Fruit fly (Drosophila melanogaster) whole organism, wandering third instar larva: Measurements from ENCODE around the gene CG3176.

ENCODE experiments used
- Abd-B ChIP-seq: fragments of >200 bp; optimal IDR thresholded peaks from 2 replicates; lab custom pipeline; 2017; ENCODE audit warnings: missing biosample characterization, missing genetic modification characterization
- CG32264 ChIP-seq: fragments of 200-800 bp; sonication (Bioruptor generic); optimal IDR thresholded peaks from 2 replicates; lab custom pipeline; 2016; ENCODE audit warnings: missing biosample characterization, missing genetic modification characterization
- CG9705 ChIP-seq: fragments of 200-800 bp; sonication (Bioruptor generic); optimal IDR thresholded peaks from 2 replicates; lab custom pipeline; 2018; ENCODE audit warnings: missing biosample characterization, mild to moderate bottlenecking, missing genetic modification characterization
- CrebA ChIP-seq: fragments of 200-800 bp; sonication (Bioruptor generic); optimal IDR thresholded peaks from 2 replicates; lab custom pipeline; 2016; ENCODE audit warnings: missing biosample characterization, mild to moderate bottlenecking, missing genetic modification characterization, borderline replicate concordance
- Dfd ChIP-seq: fragments of >200 bp; optimal IDR thresholded peaks from 2 replicates; lab custom pipeline; 2017; ENCODE audit warnings: missing biosample characterization, missing genetic modification characterization
- Dif ChIP-seq: fragments of 200-275, 200-300 bp; sonication (Bioruptor generic); optimal IDR thresholded peaks from 2 replicates; lab custom pipeline; 2018; ENCODE audit warnings: missing biosample characterization, missing genetic modification characterization; ENCODE audit not compliant: partially characterized antibody
- GATAd ChIP-seq: sonication (Bioruptor generic); optimal IDR thresholded peaks from 2 replicates; lab custom pipeline; 2016; ENCODE audit warnings: missing biosample characterization, missing genetic modification characterization
- HLH106 ChIP-seq: fragments of 200-800 bp; optimal IDR thresholded peaks from 3 replicates; lab custom pipeline; 2019; ENCODE audit warnings: missing biosample characterization, mild to moderate bottlenecking, missing genetic modification characterization, moderate library complexity
- Hnf4 ChIP-seq: fragments of 200-800 bp; sonication (Bioruptor generic); optimal IDR thresholded peaks from 2 replicates; lab custom pipeline; 2016; ENCODE audit warnings: missing biosample characterization, mild to moderate bottlenecking, missing genetic modification characterization
- Hr78 ChIP-seq: fragments of >200 bp; optimal IDR thresholded peaks from 2 replicates; lab custom pipeline; 2017; ENCODE audit warnings: missing biosample characterization, missing genetic modification characterization
- Hr83 ChIP-seq: fragments of 200-300 bp; sonication (Bioruptor generic); optimal IDR thresholded peaks from 2 replicates; lab custom pipeline; 2016; ENCODE audit warnings: missing biosample characterization, mild to moderate bottlenecking, missing genetic modification characterization, moderate library complexity; ENCODE audit not compliant: poor library complexity, severe bottlenecking
- Jra ChIP-seq: sonication (Bioruptor generic); optimal IDR thresholded peaks from 2 replicates; lab custom pipeline; 2016; ENCODE audit warnings: missing biosample characterization, missing genetic modification characterization
- Mio ChIP-seq: sonication (Bioruptor generic); optimal IDR thresholded peaks from 2 replicates; lab custom pipeline; 2016; ENCODE audit warnings: missing biosample characterization, missing genetic modification characterization
- Myc ChIP-seq: fragments of >200 bp; optimal IDR thresholded peaks from 2 replicates; lab custom pipeline; 2017
- N ChIP-seq: fragments of >200 bp; optimal IDR thresholded peaks from 2 replicates; lab custom pipeline; 2018; ENCODE audit warnings: missing biosample characterization, missing external identifiers, missing genetic modification characterization
- Rel ChIP-seq, 2 experiments: fragments of 200-800 bp; sonication (Bioruptor generic) in 1 of 2; optimal IDR thresholded peaks; 2 replicates in 1 of 2; 3 replicates in 1 of 2; lab custom pipeline; 2016 to 2019; ENCODE audit warnings: mild to moderate bottlenecking in 2 of 2, missing biosample characterization in 2 of 2, missing genetic modification characterization in 2 of 2, moderate library complexity in 1 of 2
- Sp1 ChIP-seq: fragments of 200-800 bp; sonication (Bioruptor generic); optimal IDR thresholded peaks from 3 replicates; lab custom pipeline; 2019; ENCODE audit warnings: missing biosample characterization, mild to moderate bottlenecking, missing genetic modification characterization, moderate library complexity
- Vsx2 ChIP-seq: fragments of 200-300, 225-300 bp; sonication (Bioruptor generic); optimal IDR thresholded peaks from 2 replicates; lab custom pipeline; 2018; ENCODE audit warnings: missing biosample characterization, missing genetic modification characterization; ENCODE audit not compliant: partially characterized antibody
- br ChIP-seq: fragments of 200-800 bp; sonication (Bioruptor generic); optimal IDR thresholded peaks from 2 replicates; lab custom pipeline; 2016; ENCODE audit warnings: missing biosample characterization, missing genetic modification characterization
- brk ChIP-seq: fragments of 200-800 bp; sonication (Bioruptor generic); optimal IDR thresholded peaks from 2 replicates; lab custom pipeline; 2016; ENCODE audit warnings: missing biosample characterization, mild to moderate bottlenecking, missing genetic modification characterization
- dl ChIP-seq, 2 experiments: fragments of 175-275, 200-275 bp in 1 of 2; fragments of 200-275 bp in 1 of 2; sonication (Bioruptor generic); optimal IDR thresholded peaks; lab custom pipeline; 2018; ENCODE audit warnings: mild to moderate bottlenecking in 2 of 2, missing biosample characterization in 2 of 2, missing genetic modification characterization in 2 of 2, moderate library complexity in 2 of 2; ENCODE audit not compliant: partially characterized antibody in 2 of 2, insufficient read depth in 1 of 2
- dmrt93B ChIP-seq: fragments of 200-800 bp; sonication (Bioruptor generic); optimal IDR thresholded peaks from 2 replicates; lab custom pipeline; 2018; ENCODE audit warnings: missing biosample characterization, mild to moderate bottlenecking, missing genetic modification characterization
- dsf ChIP-seq: sonication (Bioruptor generic); optimal IDR thresholded peaks from 2 replicates; lab custom pipeline; 2016; ENCODE audit warnings: missing biosample characterization, missing genetic modification characterization, borderline replicate concordance
- ey ChIP-seq: fragments of 200-800 bp; sonication (Bioruptor generic); optimal IDR thresholded peaks from 2 replicates; lab custom pipeline; 2016; ENCODE audit warnings: missing biosample characterization, missing genetic modification characterization
- foxo ChIP-seq, 2 experiments: fragments of 200-800 bp; sonication (Bioruptor generic); optimal IDR thresholded peaks; 2 replicates in 1 of 2; 3 replicates in 1 of 2; lab custom pipeline; 2016 to 2017; ENCODE audit warnings: missing biosample characterization in 2 of 2, missing genetic modification characterization in 2 of 2
- fru ChIP-seq: fragments of 200-800 bp; sonication (Bioruptor generic); optimal IDR thresholded peaks from 3 replicates; lab custom pipeline; 2016; ENCODE audit warnings: missing biosample characterization, mild to moderate bottlenecking, missing genetic modification characterization
- h ChIP-seq: fragments of 200-800 bp; sonication (Bioruptor generic); optimal IDR thresholded peaks from 3 replicates; lab custom pipeline; 2016; ENCODE audit warnings: missing biosample characterization, mild to moderate bottlenecking, missing genetic modification characterization
- jim ChIP-seq: fragments of 175-275, 200-325 bp; sonication (Bioruptor generic); optimal IDR thresholded peaks from 2 replicates; lab custom pipeline; 2016; ENCODE audit warnings: missing biosample characterization, mild to moderate bottlenecking, missing genetic modification characterization
- lola ChIP-seq: fragments of >200 bp; optimal IDR thresholded peaks from 2 replicates; lab custom pipeline; 2017; ENCODE audit warnings: missing biosample characterization, missing genetic modification characterization
- pan ChIP-seq: fragments of >200 bp; optimal IDR thresholded peaks from 2 replicates; lab custom pipeline; 2017
- psq ChIP-seq: fragments of 200-800 bp; sonication (Bioruptor generic); optimal IDR thresholded peaks from 3 replicates; lab custom pipeline; 2017; ENCODE audit warnings: missing biosample characterization, mild to moderate bottlenecking, missing genetic modification characterization, moderate library complexity
- rgr ChIP-seq: fragments of 200-800 bp; sonication (Bioruptor generic); optimal IDR thresholded peaks from 3 replicates; lab custom pipeline; 2016; ENCODE audit warnings: missing biosample characterization, mild to moderate bottlenecking, missing genetic modification characterization
- sage ChIP-seq: fragments of 200-800 bp; sonication (Bioruptor generic); optimal IDR thresholded peaks from 2 replicates; lab custom pipeline; 2016; ENCODE audit warnings: missing biosample characterization, mild to moderate bottlenecking, missing genetic modification characterization
- sv ChIP-seq: fragments of 200-800 bp; sonication (Bioruptor generic); optimal IDR thresholded peaks from 3 replicates; lab custom pipeline; 2016; ENCODE audit warnings: missing biosample characterization, missing genetic modification characterization
- tai ChIP-seq: sonication (Bioruptor generic); optimal IDR thresholded peaks from 2 replicates; lab custom pipeline; 2016; ENCODE audit warnings: missing biosample characterization, missing genetic modification characterization
- usp ChIP-seq: fragments of >200 bp; optimal IDR thresholded peaks from 2 replicates; lab custom pipeline; 2017; ENCODE audit warnings: missing biosample characterization, missing genetic modification characterization
- woc ChIP-seq: sonication (Bioruptor generic); optimal IDR thresholded peaks from 2 replicates; lab custom pipeline; 2016; ENCODE audit warnings: missing biosample characterization, mild to moderate bottlenecking, missing genetic modification characterization

Gene CG3176

dm6 chrX:463934-464333 lies 17.7 kb upstream of the CG3176 start:
- TF ChIP-seq pan (lab: Kevin White, UChicago) (no peak), foxo (GFP tag; optimal IDR thresholded peaks at IDR 0.05; lab: Kevin White, UChicago) (no peak), tai (GFP tag; lab: Kevin White, UChicago) (no peak), Dfd (no peak), N (GFP tag; lab: Kevin White, UChicago) (no peak), lola (no peak), ey (GFP tag; lab: Kevin White, UChicago) (no peak), Hr83 (no peak), CrebA (GFP tag; lab: Kevin White, UChicago) (no peak), dmrt93B (GFP tag; lab: Kevin White, UChicago) (no peak), fru (GFP tag; lab: Kevin White, UChicago) (no peak), h (GFP tag; lab: Kevin White, UChicago) (no peak), Sp1 (GFP tag; lab: Kevin White, UChicago) (no peak), Abd-B (GFP tag; lab: Kevin White, UChicago) (no peak)

dm6 chrX:469235-469634 lies 12.4 kb upstream of the CG3176 start, which contains the start of gene Cyp4g1:
Gene Cyp4g1, minus strand, starts transcription at chrX:469335.
- TF ChIP-seq jim (GFP tag; lab: Kevin White, UChicago) (no peak), Jra (no peak), CrebA (GFP tag; lab: Kevin White, UChicago) (no peak), Hr83 (no peak), woc (GFP tag; lab: Kevin White, UChicago) (no peak), Vsx2 (GFP tag; lab: Kevin White, UChicago) (no peak), br (GFP tag; lab: Kevin White, UChicago) (no peak), h (GFP tag; lab: Kevin White, UChicago) (no peak), lola (no peak), dsf (no peak), pan (lab: Kevin White, UChicago) (no peak), Hr78 (no peak), dl (GFP tag; optimal IDR thresholded peaks at IDR 0.05; lab: Kevin White, UChicago; ENCODE audit: insufficient read depth in 1 of 2, partially characterized antibody in 2 of 2) (no peak), HLH106 (tag; lab: Kevin White, UChicago) (no peak), rgr (no peak), CG32264 (GFP tag; lab: Kevin White, UChicago) (no peak), usp (GFP tag; lab: Kevin White, UChicago) (no peak), psq (GFP tag; lab: Kevin White, UChicago) (no peak)
- TF ChIP-seq, all 38 proteins: peak for 0

DNA sequence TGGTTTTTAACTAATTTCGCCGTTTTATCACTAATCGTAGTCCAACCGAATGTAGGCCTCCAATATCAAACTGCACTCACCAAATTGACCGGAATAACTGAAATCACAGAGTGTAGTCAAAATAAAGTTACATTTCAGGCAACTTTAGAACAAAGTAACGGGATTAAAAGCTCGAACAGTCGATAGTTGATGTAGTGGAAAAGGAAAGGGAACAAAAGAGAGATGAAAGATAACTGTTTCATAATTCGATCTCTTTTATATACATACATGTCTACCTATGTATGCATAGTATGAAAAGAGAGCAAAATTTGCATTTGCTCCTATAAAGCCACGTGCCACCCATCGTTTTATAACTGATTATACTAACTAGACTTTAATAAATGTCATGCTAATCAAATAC lies 11.0 kb upstream of the CG3176 start, which contains the start of gene CG32816:
TSS of gene CG32816 (minus strand) at position 101 of the 400 bp plus-strand sequence.
- no peak for TF ChIP-seq lola
- no peak for TF ChIP-seq Rel (GFP tag; optimal IDR thresholded peaks at IDR 0.05; lab: Kevin White, UChicago)
- no peak for TF ChIP-seq Rel (tag; optimal IDR thresholded peaks at IDR 0.05; lab: Kevin White, UChicago)
- no peak for TF ChIP-seq h (GFP tag; lab: Kevin White, UChicago)
- no peak for TF ChIP-seq HLH106 (tag; lab: Kevin White, UChicago)

DNA sequence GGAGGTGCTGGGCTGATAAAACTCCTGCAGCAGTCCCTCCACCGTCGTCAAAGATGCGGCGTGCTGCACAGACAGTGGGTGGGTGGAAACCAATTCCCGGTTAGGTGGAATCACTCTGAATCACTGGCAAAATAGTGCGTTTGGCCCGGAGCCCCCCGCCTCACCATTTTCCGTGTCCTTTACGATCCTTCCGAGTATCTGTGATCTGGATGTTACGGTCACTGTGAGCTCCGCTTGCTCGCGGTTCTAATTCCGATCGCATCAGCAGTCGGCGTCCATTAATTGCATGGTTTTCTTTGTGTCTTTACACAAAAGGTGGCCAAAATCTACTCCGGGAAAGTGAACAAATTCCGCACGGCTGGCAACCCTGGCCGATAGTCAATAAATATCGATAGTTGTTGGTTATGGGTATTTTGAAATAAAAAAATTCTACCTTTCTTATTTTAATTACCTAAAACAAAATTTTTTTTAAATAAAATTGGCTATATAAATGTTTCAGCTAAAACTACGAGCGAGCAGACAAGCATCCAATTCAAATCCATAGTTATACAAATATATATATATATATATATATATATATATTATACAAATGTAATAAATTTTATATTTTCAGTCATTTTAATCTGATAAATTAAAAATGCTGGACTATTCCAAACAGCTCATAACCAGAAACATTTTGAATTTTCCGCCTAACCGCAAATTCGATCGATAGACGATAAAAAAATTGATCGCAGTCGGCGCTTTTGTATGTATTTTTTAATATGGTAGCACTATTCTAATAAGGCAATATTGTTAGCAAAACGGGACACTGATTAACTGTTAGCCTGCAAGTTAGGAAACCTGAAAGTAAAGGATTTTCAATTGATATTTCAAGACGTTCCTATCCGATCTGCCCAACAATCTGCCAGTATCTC lies 5.2 kb upstream of the CG3176 start, which contains the start of the genes ebo and CG13373:
TSS of gene ebo (minus strand) at position 350 of the 914 bp plus-strand sequence.
TSS of gene CG13373 (plus strand) at position 755 of the 914 bp plus-strand sequence.
- TF ChIP-seq sv (GFP tag; lab: Kevin White, UChicago) (no peak), Dfd (no peak), Vsx2 (GFP tag; lab: Kevin White, UChicago) (no peak), GATAd (GFP tag; lab: Kevin White, UChicago) (no peak), br (GFP tag; lab: Kevin White, UChicago) (no peak), Hnf4 (GFP tag; lab: Kevin White, UChicago) (no peak), Dif (GFP tag; lab: Kevin White, UChicago) (no peak), brk (no peak), Myc (lab: Kevin White, UChicago) (no peak), CrebA (GFP tag; lab: Kevin White, UChicago) (no peak), pan (lab: Kevin White, UChicago) (no peak), CG9705 (GFP tag; lab: Kevin White, UChicago) (no peak), h (GFP tag; lab: Kevin White, UChicago) (no peak), Abd-B (GFP tag; lab: Kevin White, UChicago) (no peak), Sp1 (GFP tag; lab: Kevin White, UChicago) (no peak), dmrt93B (GFP tag; lab: Kevin White, UChicago) (no peak), rgr (peak; percentile 58), jim (GFP tag; lab: Kevin White, UChicago) (no peak), Mio (no peak), N (GFP tag; lab: Kevin White, UChicago) (no peak), dl (GFP tag; optimal IDR thresholded peaks at IDR 0.05; lab: Kevin White, UChicago; ENCODE audit: insufficient read depth in 1 of 2, partially characterized antibody in 2 of 2) (no peak), tai (GFP tag; lab: Kevin White, UChicago) (no peak), sage (no peak), Hr78 (no peak), usp (GFP tag; lab: Kevin White, UChicago) (no peak), ey (GFP tag; lab: Kevin White, UChicago) (no peak), woc (GFP tag; lab: Kevin White, UChicago) (no peak), foxo (GFP tag; optimal IDR thresholded peaks at IDR 0.05; lab: Kevin White, UChicago) (peak in 1 of 2 experiments; percentile 46), Jra (no peak), lola (no peak), fru (GFP tag; lab: Kevin White, UChicago) (no peak), Rel (GFP tag; optimal IDR thresholded peaks at IDR 0.05; lab: Kevin White, UChicago) (no peak), Rel (tag; optimal IDR thresholded peaks at IDR 0.05; lab: Kevin White, UChicago) (no peak)
